Worm (Caenorhabditis elegans) whole organism, young adult: Measurements from ENCODE around the gene ZK177.11.

ENCODE experiments used
- B0019.2 ChIP-seq: fragments of 200-800 bp; sonication (Bioruptor generic); conservative IDR thresholded peaks from 2 replicates; pipeline ENCODE4 v1.3.6; 2022; ENCODE audit warnings: missing genetic modification reagents, missing genetic modification characterization, missing compliant biosample characterization
- B0035.1 ChIP-seq: sonication (generic microtip); optimal IDR thresholded peaks from 2 replicates; lab custom pipeline; 2016; ENCODE audit warnings: missing genetic modification characterization, mild to moderate bottlenecking, missing compliant biosample characterization, missing genotype, missing genetic modification reagents
- F22D6.2 ChIP-seq: sonication (generic microtip); optimal IDR thresholded peaks from 2 replicates; lab custom pipeline; 2016; ENCODE audit warnings: mild to moderate bottlenecking, missing genetic modification characterization, missing compliant biosample characterization
- F33H1.4 ChIP-seq: fragments of 200-800 bp; sonication (Bioruptor generic); IDR thresholded peaks from 2 replicates; pipeline ENCODE4 v1.3.6; 2022; ENCODE audit warnings: missing genetic modification reagents, missing genetic modification characterization, missing compliant biosample characterization
- F39B2.1 ChIP-seq: fragments of 200-800 bp; sonication (Bioruptor generic); IDR thresholded peaks from 2 replicates; pipeline ENCODE4 v1.3.6; 2022; ENCODE audit warnings: missing genetic modification reagents, missing genetic modification characterization, missing compliant biosample characterization
- F49E8.2 ChIP-seq: sonication (generic microtip); optimal IDR thresholded peaks from 3 replicates; lab custom pipeline; 2017; ENCODE audit warnings: missing genetic modification characterization, mild to moderate bottlenecking, missing compliant biosample characterization, antibody characterized with exemption, moderate library complexity; ENCODE audit not compliant: insufficient read depth
- T07F8.4 ChIP-seq: sonication (generic microtip); optimal IDR thresholded peaks from 2 replicates; lab custom pipeline; 2016; ENCODE audit warnings: mild to moderate bottlenecking, missing genetic modification characterization, moderate library complexity, missing compliant biosample characterization
- Y67H2A.10 ChIP-seq: fragments of 200-800 bp; sonication (Bioruptor generic); conservative IDR thresholded peaks from 2 replicates; pipeline ENCODE4 v1.3.6; 2022; ENCODE audit warnings: missing genetic modification reagents, missing genetic modification characterization, missing compliant biosample characterization
- attf-6 ChIP-seq: fragments of 200-800 bp; sonication (Bioruptor generic); IDR thresholded peaks from 2 replicates; pipeline ENCODE4 v1.3.6; 2022; ENCODE audit warnings: missing genetic modification reagents, missing genetic modification characterization, missing compliant biosample characterization
- bed-2 ChIP-seq: fragments of 200-800 bp; sonication (Bioruptor generic); IDR thresholded peaks from 2 replicates; pipeline ENCODE4 v1.3.6; 2022; ENCODE audit warnings: missing genetic modification reagents, missing genetic modification characterization, missing compliant biosample characterization
- ccch-3 ChIP-seq: fragments of 200-800 bp; sonication (Bioruptor generic); optimal IDR thresholded peaks from 2 replicates; lab custom pipeline; 2018; ENCODE audit warnings: mild to moderate bottlenecking, missing genetic modification characterization, missing compliant biosample characterization
- cebp-2 ChIP-seq: fragments of 200-800 bp; sonication (Bioruptor generic); IDR thresholded peaks from 2 replicates; pipeline ENCODE4 v1.3.6; 2022; ENCODE audit warnings: missing genetic modification characterization, missing compliant biosample characterization
- ceh-27 ChIP-seq: fragments of 200-800 bp; sonication (Bioruptor generic); optimal IDR thresholded peaks from 2 replicates; lab custom pipeline; 2018; ENCODE audit warnings: mild to moderate bottlenecking, missing genetic modification characterization, moderate library complexity, missing compliant biosample characterization
- die-1 ChIP-seq: sonication (generic microtip); optimal IDR thresholded peaks from 2 replicates; lab custom pipeline; 2016; ENCODE audit warnings: missing genotype, mild to moderate bottlenecking, missing genetic modification characterization, missing compliant biosample characterization
- egl-18 ChIP-seq: fragments of 200-800 bp; sonication (Bioruptor generic); IDR thresholded peaks from 2 replicates; pipeline ENCODE4 v1.3.6; 2022; ENCODE audit warnings: missing genetic modification reagents, missing genetic modification characterization, missing compliant biosample characterization
- egl-44 ChIP-seq: fragments of 200-800 bp; sonication (Bioruptor generic); IDR thresholded peaks from 2 replicates; pipeline ENCODE4 v1.3.6; 2022; ENCODE audit warnings: missing genetic modification reagents, missing genetic modification characterization, missing compliant biosample characterization
- hlh-12 ChIP-seq: sonication (generic microtip); optimal IDR thresholded peaks from 2 replicates; lab custom pipeline; 2016; ENCODE audit warnings: missing genetic modification characterization, missing compliant biosample characterization
- hmg-1.2 ChIP-seq: fragments of 200-800 bp; sonication (Bioruptor generic); IDR thresholded peaks from 2 replicates; pipeline ENCODE4 v1.3.6; 2022; ENCODE audit warnings: missing genetic modification reagents, missing genetic modification characterization, missing compliant biosample characterization
- let-526 ChIP-seq: fragments of 200-800 bp; sonication (Bioruptor generic); IDR thresholded peaks from 2 replicates; pipeline ENCODE4 v1.3.6; 2022; ENCODE audit warnings: missing genetic modification reagents, missing genetic modification characterization, missing compliant biosample characterization
- lin-26 ChIP-seq: fragments of 200-800 bp; sonication (Bioruptor generic); IDR thresholded peaks from 2 replicates; pipeline ENCODE4 v1.3.6; 2022; ENCODE audit warnings: missing genetic modification reagents, missing genetic modification characterization, missing compliant biosample characterization
- mel-28 ChIP-seq: sonication (generic microtip); optimal IDR thresholded peaks from 2 replicates; lab custom pipeline; 2016; ENCODE audit warnings: borderline replicate concordance, mild to moderate bottlenecking, missing genetic modification characterization, missing compliant biosample characterization
- nfyb-1 ChIP-seq: fragments of 200-800 bp; sonication (Bioruptor generic); IDR thresholded peaks from 2 replicates; pipeline ENCODE4 v1.3.6; 2022; ENCODE audit warnings: missing genetic modification reagents, missing genetic modification characterization, missing compliant biosample characterization
- nhr-27 ChIP-seq: fragments of 200-800 bp; sonication (Bioruptor generic); optimal IDR thresholded peaks from 2 replicates; lab custom pipeline; 2018; ENCODE audit warnings: mild to moderate bottlenecking, missing genetic modification characterization, moderate library complexity, missing compliant biosample characterization
- nhr-80 ChIP-seq: sonication (generic microtip); optimal IDR thresholded peaks from 2 replicates; lab custom pipeline; 2016; ENCODE audit warnings: missing genetic modification characterization, missing compliant biosample characterization
- pbrm-1 ChIP-seq: fragments of 200-800 bp; sonication (Bioruptor generic); IDR thresholded peaks from 2 replicates; pipeline ENCODE4 v1.3.6; 2022; ENCODE audit warnings: missing genetic modification reagents, missing genetic modification characterization, missing compliant biosample characterization
- rpc-1 ChIP-seq, 2 experiments: fragments of 150-350 bp in 1 of 2; sonication (generic microtip) in 1 of 2; optimal IDR thresholded peaks; 2 replicates each; lab custom pipeline; 2014 to 2018; ENCODE audit warnings: missing biosample characterization in 1 of 2, missing genetic modification characterization in 1 of 2, missing genetic modification reagents in 1 of 2, missing genotype in 1 of 2
- sdz-38 ChIP-seq: sonication (generic microtip); optimal IDR thresholded peaks from 2 replicates; lab custom pipeline; 2016; ENCODE audit warnings: missing genotype, missing genetic modification characterization, missing compliant biosample characterization
- sea-2 ChIP-seq: fragments of 200-800 bp; sonication (Bioruptor generic); IDR thresholded peaks from 2 replicates; pipeline ENCODE4 v1.3.6; 2022; ENCODE audit warnings: missing genetic modification characterization, missing compliant biosample characterization
- snpc-1.1 ChIP-seq: sonication (generic microtip); optimal IDR thresholded peaks from 2 replicates; lab custom pipeline; 2017; ENCODE audit warnings: missing genetic modification characterization, mild to moderate bottlenecking, missing compliant biosample characterization, antibody characterized with exemption, moderate library complexity, missing genotype, missing genetic modification reagents; ENCODE audit not compliant: insufficient read depth
- snpc-1.3 ChIP-seq: sonication (generic microtip); optimal IDR thresholded peaks from 2 replicates; lab custom pipeline; 2017; ENCODE audit warnings: missing genetic modification characterization, mild to moderate bottlenecking, missing compliant biosample characterization, antibody characterized with exemption, moderate library complexity, missing genotype, missing genetic modification reagents; ENCODE audit not compliant: insufficient read depth
- snpc-4 ChIP-seq, 5 experiments: fragments of 150-350 bp in 1 of 5; sonication (generic microtip) in 4 of 5; optimal IDR thresholded peaks; 2 replicates each; lab custom pipeline; 2014 to 2018; ENCODE audit warnings: missing genetic modification characterization in 5 of 5, missing biosample characterization in 3 of 5, antibody characterized with exemption in 2 of 5, mild to moderate bottlenecking in 2 of 5, missing compliant biosample characterization in 2 of 5, missing genotype in 2 of 5, moderate library complexity in 2 of 5, missing genetic modification reagents in 1 of 5
- tbp1 ChIP-seq: fragments of 200-800 bp; sonication (Bioruptor generic); optimal IDR thresholded peaks from 2 replicates; lab custom pipeline; 2018; ENCODE audit warnings: mild to moderate bottlenecking, missing genetic modification characterization, missing compliant biosample characterization
- unc-62 ChIP-seq: fragments of 150-350 bp; optimal IDR thresholded peaks from 2 replicates; lab custom pipeline; 2014; ENCODE audit warnings: missing biosample characterization, missing genetic modification reagents, missing genetic modification characterization
- xnd-1 ChIP-seq: sonication (generic microtip); optimal IDR thresholded peaks from 2 replicates; lab custom pipeline; 2016; ENCODE audit warnings: missing genotype, missing genetic modification reagents, missing genetic modification characterization, missing compliant biosample characterization
- ztf-18 ChIP-seq: sonication (generic microtip); optimal IDR thresholded peaks from 2 replicates; lab custom pipeline; 2016; ENCODE audit warnings: missing genotype, mild to moderate bottlenecking, missing genetic modification characterization, missing compliant biosample characterization
- ztf-26 ChIP-seq: sonication (generic microtip); optimal IDR thresholded peaks from 2 replicates; lab custom pipeline; 2017; ENCODE audit warnings: missing genetic modification characterization, missing compliant biosample characterization
- ztf-3 ChIP-seq: fragments of 200-800 bp; sonication (Bioruptor generic); optimal IDR thresholded peaks from 2 replicates; lab custom pipeline; 2018; ENCODE audit warnings: mild to moderate bottlenecking, missing genetic modification characterization, missing compliant biosample characterization

ZK177.11 gene

DNA sequence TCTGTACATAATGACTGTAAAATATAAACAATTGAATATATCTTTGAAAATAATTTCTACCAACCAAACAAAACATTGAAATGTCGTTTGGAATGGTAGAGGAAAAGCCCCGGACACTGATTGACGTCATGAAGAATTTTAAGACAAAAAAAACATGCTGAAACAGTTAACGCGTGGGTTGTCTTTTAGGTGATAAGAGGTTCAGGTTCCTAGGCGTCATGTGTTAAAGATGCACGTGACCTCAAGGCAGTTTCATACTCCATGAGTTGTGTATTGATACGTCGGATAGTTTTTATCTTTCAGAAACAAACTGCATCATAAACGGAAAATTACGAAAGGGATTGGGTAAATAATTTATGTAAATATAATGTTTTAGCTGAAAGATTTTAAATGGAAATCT, 34.4 kb downstream of the ZK177.11 start:
- TF ChIP-seq nhr-80 (peak; percentile 55), F49E8.2 (tag; lab: Kevin White, UChicago) (no peak), snpc-4 (GFP tag; optimal IDR thresholded peaks at IDR 0.05; lab: Kevin White, UChicago) (no peak), snpc-4 (tag; optimal IDR thresholded peaks at IDR 0.05; lab: Kevin White, UChicago) (peak in 1 of 4 experiments; percentile 7), bed-2 (GFP tag; lab: Robert Waterston, UW) (no peak)

DNA sequence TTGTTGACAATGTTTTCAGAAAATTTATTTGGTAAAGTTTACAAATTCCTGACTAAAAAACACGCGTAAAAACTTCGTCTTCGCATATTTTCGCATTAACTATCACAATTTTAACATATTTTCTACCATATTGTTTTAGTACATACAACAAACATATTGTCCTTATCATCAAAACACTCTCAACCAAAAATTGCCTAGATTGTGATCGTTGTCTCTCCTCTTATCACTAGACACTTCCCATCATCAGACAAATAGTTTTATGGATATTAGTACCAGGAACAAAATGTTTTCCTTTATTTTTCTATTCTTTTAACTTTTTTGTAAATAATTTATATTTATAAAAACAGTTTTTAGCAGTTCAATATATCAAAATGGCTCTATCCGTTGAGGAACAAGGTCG, 38.7 kb downstream of the ZK177.11 start, which contains the start of gene C17C3.3:
TSS of gene C17C3.3 (plus strand) at position 346 of the 400 bp plus-strand sequence.
- no peak for TF ChIP-seq hlh-12
- TF ChIP-seq sdz-38 (tag; lab: Kevin White, UChicago), result no peak
- TF ChIP-seq ztf-26, result no peak
- no peak for TF ChIP-seq ztf-18 (tag; lab: Kevin White, UChicago)
- TF ChIP-seq mel-28 (tag; lab: Kevin White, UChicago), result no peak
- TF ChIP-seq xnd-1 (tag; lab: Kevin White, UChicago), result no peak
- TF ChIP-seq B0035.1 (tag; lab: Kevin White, UChicago), result no peak
- TF ChIP-seq ztf-3 (GFP tag; lab: Kevin White, UChicago), result no peak
- TF ChIP-seq F39B2.1, result no peak
- no peak for TF ChIP-seq bed-2 (GFP tag; lab: Robert Waterston, UW)
- no peak for TF ChIP-seq ceh-27 (GFP tag; lab: Kevin White, UChicago)

DNA sequence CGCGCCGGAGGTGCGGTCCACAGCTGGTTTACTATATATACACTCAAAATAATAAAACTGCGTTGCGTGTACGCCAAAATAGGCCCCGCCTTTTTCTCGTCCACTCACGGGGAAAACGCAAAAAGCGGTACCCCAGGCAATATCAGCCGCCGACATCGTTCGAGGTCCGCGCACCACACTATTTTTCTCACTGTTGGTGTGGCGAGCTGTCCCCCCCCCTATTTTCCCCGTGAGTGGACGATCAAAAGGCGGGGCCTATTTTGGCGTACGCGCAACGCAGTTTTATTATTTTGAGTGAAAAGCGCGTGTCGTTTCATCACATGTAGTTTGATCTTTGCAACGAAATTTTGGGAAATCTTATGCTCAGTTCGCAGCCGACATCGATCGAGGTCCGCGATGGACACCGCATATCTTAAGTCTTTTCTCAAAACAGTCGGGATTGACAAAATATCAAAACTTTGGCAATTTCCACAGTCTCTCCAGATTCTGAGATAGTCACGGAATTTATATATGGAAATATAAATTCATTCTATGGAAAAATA, 42.4 kb downstream of the ZK177.11 start:
- 0 out of 2 replicates have a peak, but pooled peaks have one; percentile 50 for TF ChIP-seq cebp-2 (GFP tag; lab: Robert Waterston, UW)
- peak; percentile 72; the same call in 1 of the 2 replicates for TF ChIP-seq pbrm-1 (GFP tag; lab: Robert Waterston, UW)
- peak; percentile 80 for TF ChIP-seq snpc-1.1 (tag; lab: Kevin White, UChicago)
- TF ChIP-seq nhr-27, result no peak
- peak; percentile 74 for TF ChIP-seq hmg-1.2 (GFP tag; lab: Robert Waterston, UW)
- 0 out of 2 replicates have a peak, but pooled peaks have one; percentile 41 for TF ChIP-seq nfyb-1 (GFP tag; lab: Robert Waterston, UW)
- 0 out of 2 replicates have a peak, but pooled peaks have one; percentile 56 for TF ChIP-seq lin-26 (GFP tag; lab: Robert Waterston, UW)
- peak; percentile 82; the same call in 1 of the 2 replicates for TF ChIP-seq attf-6 (GFP tag; lab: Robert Waterston, UW)
- TF ChIP-seq let-526 (GFP tag; lab: Robert Waterston, UW), result no peak
- no peak for TF ChIP-seq snpc-4 (GFP tag; optimal IDR thresholded peaks at IDR 0.05; lab: Kevin White, UChicago)
- TF ChIP-seq snpc-4 (tag; optimal IDR thresholded peaks at IDR 0.05; lab: Kevin White, UChicago), result peak in 2 of 4 experiments; percentile 75 to 91

DNA sequence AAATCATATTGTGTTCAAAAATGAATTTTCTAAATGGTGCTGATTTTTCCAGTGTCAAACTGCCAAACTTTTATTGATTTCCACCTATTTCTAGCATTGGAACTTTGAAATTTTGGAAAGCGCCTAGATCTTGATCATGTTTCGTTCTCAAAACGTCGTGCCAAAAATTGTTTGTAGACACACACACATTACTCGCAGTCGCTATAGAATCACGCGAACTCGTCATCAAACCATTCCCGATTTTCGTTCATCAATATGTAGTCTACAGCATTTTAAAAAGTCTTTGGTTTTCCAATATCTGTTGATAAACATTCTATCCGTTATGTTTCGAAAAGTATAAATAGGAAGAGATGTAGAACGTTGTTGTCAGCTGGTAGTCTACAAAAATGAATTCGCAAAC, 47.5 kb downstream of the ZK177.11 start, which contains the start of the genes C17C3.1 and C17C3.15:
TSS of gene C17C3.1 (plus strand) at position 301 of the 400 bp plus-strand sequence.
TSS of gene C17C3.15 (plus strand) at position 383 of the 400 bp plus-strand sequence.
- TF ChIP-seq egl-18 (GFP tag; lab: Robert Waterston, UW), result no peak
- TF ChIP-seq Y67H2A.10 (GFP tag; lab: Robert Waterston, UW), result no peak
- TF ChIP-seq F22D6.2 (tag; lab: Kevin White, UChicago), result no peak
- no peak for TF ChIP-seq die-1 (tag; lab: Kevin White, UChicago)
- TF ChIP-seq F33H1.4 (GFP tag; lab: Robert Waterston, UW), result no peak
- TF ChIP-seq let-526 (GFP tag; lab: Robert Waterston, UW), result no peak
- no peak for TF ChIP-seq ccch-3 (GFP tag; lab: Kevin White, UChicago)
- no peak for TF ChIP-seq snpc-1.3 (tag; lab: Kevin White, UChicago)
- TF ChIP-seq B0019.2 (GFP tag; lab: Robert Waterston, UW), result no peak
- no peak for TF ChIP-seq rpc-1 (optimal IDR thresholded peaks at IDR 0.05; lab: Kevin White, UChicago)
- no peak for TF ChIP-seq rpc-1 (tag; optimal IDR thresholded peaks at IDR 0.05; lab: Kevin White, UChicago)
- TF ChIP-seq unc-62 (GFP tag; lab: Kevin White, UChicago), result no peak
- no peak for TF ChIP-seq T07F8.4 (tag; lab: Kevin White, UChicago)
- TF ChIP-seq egl-44, result no peak
- no peak for TF ChIP-seq sea-2
- no peak for TF ChIP-seq xnd-1 (tag; lab: Kevin White, UChicago)
- TF ChIP-seq ztf-18 (tag; lab: Kevin White, UChicago), result no peak
- TF ChIP-seq tbp1, result no peak
- TF ChIP-seq, all 124 proteins: peak for 0
